Worm (Caenorhabditis elegans) whole organism, L4 larva: Measurements from ENCODE around the gene srx-24.

Source experiments
- ceh-82 ChIP-seq: sonication (generic microtip); optimal IDR thresholded peaks from 2 replicates; lab custom pipeline; 2017; ENCODE audit warnings: missing biosample characterization, missing genetic modification characterization
- fkh-10 ChIP-seq: fragments of 150-350 bp; optimal IDR thresholded peaks from 2 replicates; lab custom pipeline; 2014; ENCODE audit warnings: missing biosample characterization, missing genetic modification reagents, missing genetic modification characterization
- fos-1 ChIP-seq: fragments of 150-350 bp; optimal IDR thresholded peaks from 2 replicates; lab custom pipeline; 2014; ENCODE audit warnings: missing biosample characterization, missing genetic modification characterization
- mdl-1 ChIP-seq, 2 experiments: fragments of 150-350 bp in 1 of 2; sonication (generic microtip) in 1 of 2; optimal IDR thresholded peaks; 2 replicates each; lab custom pipeline; 2014 to 2017; ENCODE audit warnings: missing biosample characterization in 2 of 2, missing genetic modification characterization in 2 of 2
- mdt-29 ChIP-seq: fragments of 200-800 bp; sonication (Bioruptor generic); IDR thresholded peaks from 2 replicates; pipeline ENCODE4 v1.3.6; 2022; ENCODE audit warnings: missing genetic modification reagents, missing genetic modification characterization, missing compliant biosample characterization
- unc-62 ChIP-seq, 3 experiments: fragments of 150-350 bp in 1 of 3; sonication (generic microtip); optimal IDR thresholded peaks in 2 of 3; peaks in 1 of 3; 1 replicate in 1 of 3; 2 replicates in 2 of 3; lab custom pipeline; 2014 to 2017; ENCODE audit warnings: missing biosample characterization in 3 of 3, missing genetic modification characterization in 3 of 3, missing genetic modification reagents in 3 of 3, missing genotype in 1 of 3

DNA sequence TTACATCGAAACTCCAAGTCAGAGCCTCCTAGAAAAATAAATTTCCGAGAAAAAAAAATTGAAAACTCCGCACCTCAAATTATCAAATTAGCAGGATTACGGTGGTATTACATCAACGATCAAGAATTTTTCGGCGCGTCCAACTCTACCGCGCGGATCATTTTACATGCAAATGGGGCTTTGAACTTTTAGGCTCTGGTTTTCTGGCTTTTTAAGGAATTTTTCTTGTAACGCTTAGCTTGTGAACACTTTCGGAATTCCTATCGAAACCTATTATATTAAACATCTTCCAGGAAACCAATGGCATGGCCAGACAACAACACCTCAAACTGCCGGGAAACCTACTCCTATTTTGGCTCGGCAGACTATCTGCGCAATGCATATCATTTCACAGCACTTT is 21.7 kb upstream of the srx-24 start, which contains the start of gene srh-56:
- TF ChIP-seq unc-62 (GFP tag; optimal IDR thresholded peaks at IDR 0.05 in 1 of 2; lab: Kevin White, UChicago) = no peak
- TF ChIP-seq unc-62 (tag; optimal IDR thresholded peaks at IDR 0.05; lab: Kevin White, UChicago) = no peak
- TF ChIP-seq mdt-29 = no peak
- no peak for TF ChIP-seq mdl-1 (tag; optimal IDR thresholded peaks at IDR 0.05; lab: Kevin White, UChicago)
- no peak for TF ChIP-seq ceh-82 (tag; lab: Kevin White, UChicago)
- no peak for TF ChIP-seq fos-1
- TF ChIP-seq fkh-10 (GFP tag; lab: Kevin White, UChicago) = no peak
